Fruit fly (Drosophila melanogaster): Measurements from ENCODE around the gene CG31088.

Gene CG31088

dm6 chr3R:15972298-15972978 is 21.7 kb upstream of the CG31088 start, which contains the start of gene mor (continued):
- TF ChIP-seq sna (GFP tag; IDR thresholded peaks at IDR 0.05; ENCODE audit: partially characterized antibody) = no peak
- TF ChIP-seq tx (GFP tag; optimal IDR thresholded peaks at IDR 0.05) = no peak
- TF ChIP-seq CG31441 (GFP tag; IDR thresholded peaks at IDR 0.05) = no peak
- TF ChIP-seq wor (GFP tag; IDR thresholded peaks at IDR 0.05) = no peak
- TF ChIP-seq YL-1 (GFP tag; optimal IDR thresholded peaks at IDR 0.05) = peak; percentile 35
- peak; percentile 23 for TF ChIP-seq odd (GFP tag; optimal IDR thresholded peaks at IDR 0.05)
- TF ChIP-seq CG11456 (GFP tag; IDR thresholded peaks at IDR 0.05) = no peak
- TF ChIP-seq CG2120 (GFP tag; optimal IDR thresholded peaks at IDR 0.05) = no peak
- no peak for TF ChIP-seq CG43689 (GFP tag; IDR thresholded peaks at IDR 0.05)
- no peak for TF ChIP-seq CG17359 (tag; optimal IDR thresholded peaks at IDR 0.05)
- peak; percentile 38 for TF ChIP-seq CTCF (GFP tag; optimal IDR thresholded peaks at IDR 0.05)
- TF ChIP-seq CG17385 (GFP tag; optimal IDR thresholded peaks at IDR 0.05) = peak; percentile 29
- TF ChIP-seq CG3065 (GFP tag; optimal IDR thresholded peaks at IDR 0.05) = no peak
- no peak for TF ChIP-seq Fer2 (tag; optimal IDR thresholded peaks at IDR 0.05)
- TF ChIP-seq sqz (GFP tag; optimal IDR thresholded peaks at IDR 0.05) = peak; percentile 73
- TF ChIP-seq CG12236 (GFP tag; optimal IDR thresholded peaks at IDR 0.05) = no peak
- TF ChIP-seq cad (GFP tag; optimal IDR thresholded peaks at IDR 0.05) = peak; percentile 67
- TF ChIP-seq tll (GFP tag; optimal IDR thresholded peaks at IDR 0.05) = peak in 1 of 2 experiments; percentile 39
- TF ChIP-seq Tbp (GFP tag; optimal IDR thresholded peaks at IDR 0.05) = no peak
- TF ChIP-seq D (optimal IDR thresholded peaks at IDR 0.05) = peak; percentile 9
- TF ChIP-seq D (GFP tag; optimal IDR thresholded peaks at IDR 0.05) = no peak
- peak; percentile 94 for TF ChIP-seq Sin3A (optimal IDR thresholded peaks at IDR 0.05)
- no peak for TF ChIP-seq cg (GFP tag; optimal IDR thresholded peaks at IDR 0.05)
- TF ChIP-seq CG5953 (GFP tag; IDR thresholded peaks at IDR 0.05) = no peak
- TF ChIP-seq Dip2 (GFP tag; IDR thresholded peaks at IDR 0.05) = no peak
- TF ChIP-seq ara (GFP tag; IDR thresholded peaks at IDR 0.05) = no peak
- no peak for TF ChIP-seq CG8281 (tag; optimal IDR thresholded peaks at IDR 0.05)
- TF ChIP-seq wek (GFP tag; optimal IDR thresholded peaks at IDR 0.05) = peak; percentile 1
- no peak for TF ChIP-seq Poxn (GFP tag; IDR thresholded peaks at IDR 0.05)
- TF ChIP-seq CG14441 (GFP tag; IDR thresholded peaks at IDR 0.05) = no peak
- peak; percentile 93 for TF ChIP-seq phol (tag; optimal IDR thresholded peaks at IDR 0.05)
- no peak for TF ChIP-seq Pdp1 (GFP tag; optimal IDR thresholded peaks at IDR 0.05)
- TF ChIP-seq CG17829 (tag; optimal IDR thresholded peaks at IDR 0.05) = no peak
- TF ChIP-seq Ssrp (tag; optimal IDR thresholded peaks at IDR 0.05) = no peak
- TF ChIP-seq CG16863 (GFP tag; optimal IDR thresholded peaks at IDR 0.05) = no peak
- TF ChIP-seq CG6683 (GFP tag; optimal IDR thresholded peaks at IDR 0.05) = no peak
- no peak for TF ChIP-seq Hand (GFP tag; optimal IDR thresholded peaks at IDR 0.05)
- no peak for TF ChIP-seq eve (GFP tag; optimal IDR thresholded peaks at IDR 0.05)
- no peak for TF ChIP-seq CG8359 (GFP tag; optimal IDR thresholded peaks at IDR 0.05; ENCODE audit: borderline replicate concordance)
- no peak for TF ChIP-seq unpg (GFP tag; optimal IDR thresholded peaks at IDR 0.05)
- TF ChIP-seq Fer1 (GFP tag; optimal IDR thresholded peaks at IDR 0.05) = peak; percentile 8
- no peak for TF ChIP-seq CG10543 (GFP tag; optimal IDR thresholded peaks at IDR 0.05)
- TF ChIP-seq Blimp-1 (GFP tag; optimal IDR thresholded peaks at IDR 0.05) = no peak
- TF ChIP-seq crc (GFP tag; optimal IDR thresholded peaks at IDR 0.05) = no peak
- no peak for TF ChIP-seq Taf1 (GFP tag; IDR thresholded peaks at IDR 0.05)
- TF ChIP-seq Ada2b (GFP tag; IDR thresholded peaks at IDR 0.05) = no peak
- TF ChIP-seq Camta (GFP tag; optimal IDR thresholded peaks at IDR 0.05) = no peak
- no peak for TF ChIP-seq CG15269 (tag; optimal IDR thresholded peaks at IDR 0.05)
- TF ChIP-seq kah (GFP tag; optimal IDR thresholded peaks at IDR 0.05) = no peak
- TF ChIP-seq nom (GFP tag; optimal IDR thresholded peaks at IDR 0.05) = peak; percentile 26
- no peak for TF ChIP-seq CG8388 (GFP tag; optimal IDR thresholded peaks at IDR 0.05)
